Worm (Caenorhabditis elegans): Measurements from ENCODE around the gene D2096.12.

D2096.12 gene

DNA sequence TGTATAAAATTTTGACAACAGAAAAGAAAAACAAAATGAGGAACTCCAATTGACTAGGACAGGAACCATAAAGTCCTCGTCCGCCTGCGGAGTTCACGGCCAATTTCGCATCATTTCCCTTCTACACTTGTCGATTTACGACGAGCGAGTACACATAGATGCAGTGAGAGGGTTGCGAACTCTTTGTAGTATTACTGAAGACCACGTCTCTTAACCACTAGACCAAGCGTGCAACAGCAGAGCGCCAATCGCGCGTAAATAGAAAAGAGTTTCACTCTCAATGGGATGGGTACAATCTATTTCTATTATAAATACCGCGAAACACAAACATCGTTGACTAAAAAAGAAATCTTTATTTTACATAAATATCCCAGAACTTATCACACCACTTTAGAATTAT, 12.1 kb downstream of the D2096.12 start (continued):
- TF ChIP-seq lag-1 (GFP tag; IDR thresholded peaks at IDR 0.05) (no peak), F49E8.2 (tag; optimal IDR thresholded peaks at IDR 0.05; ENCODE audit: insufficient read depth) (peak; percentile 57), nhr-179 (tag; optimal IDR thresholded peaks at IDR 0.05) (no peak), lin-54 (GFP tag; optimal IDR thresholded peaks at IDR 0.05) (peak; percentile 63), aptf-3 (GFP tag; IDR thresholded peaks at IDR 0.05) (0 out of 2 replicates have a peak, but pooled peaks have one; percentile 36), hrde-1 (tag; optimal IDR thresholded peaks at IDR 0.05; ENCODE audit: borderline replicate concordance) (peak; percentile 78), mes-4 (tag; optimal IDR thresholded peaks at IDR 0.05) (peak; percentile 73), sptf-2 (GFP tag; optimal IDR thresholded peaks at IDR 0.05) (peak; percentile 49), B0035.1 (tag; optimal IDR thresholded peaks at IDR 0.05) (peak; percentile 29), fkh-3 (tag; optimal IDR thresholded peaks at IDR 0.05) (no peak), ekl-4 (GFP tag; IDR thresholded peaks at IDR 0.05) (peak; percentile 66), ZK185.1 (tag; optimal IDR thresholded peaks at IDR 0.05; ENCODE audit: poor library complexity, severe bottlenecking) (peak; percentile 85), attf-6 (GFP tag; IDR thresholded peaks at IDR 0.05) (0 out of 2 replicates have a peak, but pooled peaks have one; percentile 16), lin-26 (GFP tag; IDR thresholded peaks at IDR 0.05) (peak; percentile 84), mxl-1 (tag; optimal IDR thresholded peaks at IDR 0.05) (peak; percentile 76), Y67H2A.10 (GFP tag; conservative IDR thresholded peaks at IDR 0.05) (0 out of 2 replicates have a peak, but pooled peaks have one; percentile 43), Y53F4B.3 (GFP tag; IDR thresholded peaks at IDR 0.05) (peak; percentile 20; the same call in 1 of the 2 replicates), ceh-100 (GFP tag; IDR thresholded peaks at IDR 0.05) (no peak), K12H6.12 (tag; optimal IDR thresholded peaks at IDR 0.05) (peak; percentile 9), tlf-1 (GFP tag; optimal IDR thresholded peaks at IDR 0.05) (peak; percentile 24), nhr-120 (GFP tag; IDR thresholded peaks at IDR 0.05) (no peak), F57A8.1 (GFP tag; optimal IDR thresholded peaks at IDR 0.05) (no peak), F22D6.2 (tag; optimal IDR thresholded peaks at IDR 0.05) (no peak), cebp-1 (GFP tag; IDR thresholded peaks at IDR 0.05) (0 out of 2 replicates have a peak, but pooled peaks have one; percentile 9), cebp-1 (tag; optimal IDR thresholded peaks at IDR 0.05) (peak; percentile 70), hmg-1.2 (GFP tag; IDR thresholded peaks at IDR 0.05) (peak; percentile 63), tbx-9 (tag; optimal IDR thresholded peaks at IDR 0.05; ENCODE audit: borderline replicate concordance) (no peak), mel-28 (tag; optimal IDR thresholded peaks at IDR 0.05; ENCODE audit: borderline replicate concordance) (no peak), T07F8.4 (tag; optimal IDR thresholded peaks at IDR 0.05) (peak; percentile 76), sea-2 (GFP tag; IDR thresholded peaks at IDR 0.05) (no peak), ceh-58 (GFP tag; IDR thresholded peaks at IDR 0.05) (0 out of 2 replicates have a peak, but pooled peaks have one; percentile 70), chd-7 (tag; optimal IDR thresholded peaks at IDR 0.05) (peak; percentile 60), ceh-91 (GFP tag; IDR thresholded peaks at IDR 0.05) (no peak), snpc-1.1 (tag; optimal IDR thresholded peaks at IDR 0.05; ENCODE audit: insufficient read depth) (peak; percentile 46), ztf-3 (GFP tag; optimal IDR thresholded peaks at IDR 0.05) (no peak), madf-10 (tag; optimal IDR thresholded peaks at IDR 0.05) (peak; percentile 56), lsl-1 (GFP tag; optimal IDR thresholded peaks at IDR 0.05) (peak; percentile 44), B0019.2 (GFP tag; conservative IDR thresholded peaks at IDR 0.05) (no peak; the same call in 1 of the 2 replicates), F39B2.1 (GFP tag; IDR thresholded peaks at IDR 0.05) (no peak), ztf-6 (GFP tag; IDR thresholded peaks at IDR 0.05) (0 out of 2 replicates have a peak, but pooled peaks have one; percentile 48), tbp1 (GFP tag; optimal IDR thresholded peaks at IDR 0.05) (peak; percentile 89), lin-35 (GFP tag; optimal IDR thresholded peaks at IDR 0.05) (peak in 1 of 3 experiments; percentile 61), die-1 (tag; optimal IDR thresholded peaks at IDR 0.05) (peak; percentile 90), atf-7 (tag; optimal IDR thresholded peaks at IDR 0.05) (peak; percentile 31), mcd-1 (GFP tag; IDR thresholded peaks at IDR 0.05) (peak; percentile 59; the same call in 1 of the 2 replicates), him-1 (tag; optimal IDR thresholded peaks at IDR 0.05) (peak; percentile 88), egl-44 (GFP tag; IDR thresholded peaks at IDR 0.05) (peak; percentile 67; the same call in 1 of the 2 replicates), Y79H2A.3 (GFP tag; conservative IDR thresholded peaks at IDR 0.05) (0 out of 2 replicates have a peak, but pooled peaks have one; percentile 54)
